Worm (Caenorhabditis elegans): ENCODE data around the gene cutc-1.

cutc-1 gene

DNA sequence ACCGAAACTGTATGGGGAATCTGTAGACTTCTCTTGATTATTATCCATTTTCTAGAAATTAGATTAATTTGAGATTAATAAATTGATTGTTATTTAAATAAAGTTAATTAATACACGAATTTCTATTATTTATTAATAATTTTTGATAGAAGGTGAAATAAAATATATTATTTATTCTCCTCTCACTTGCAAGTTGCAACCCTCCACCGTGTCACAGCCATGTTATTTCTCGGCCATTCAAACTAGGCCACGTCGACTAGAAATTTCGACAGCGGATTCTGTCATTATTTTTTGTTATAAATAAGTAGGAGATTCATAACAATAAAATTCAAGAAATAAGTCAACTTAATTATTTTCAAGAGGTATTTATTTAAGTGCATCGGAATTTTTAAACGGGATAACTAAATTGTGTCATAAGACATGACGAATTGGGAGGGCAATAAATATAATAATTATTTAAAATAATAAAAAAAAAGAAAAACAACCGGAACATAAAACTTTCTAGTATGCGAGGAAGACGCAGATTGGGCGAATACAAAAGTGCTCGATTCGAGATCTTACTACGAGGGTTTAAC, 40.2 kb upstream of the cutc-1 start, which contains the start of gene ufbp-1 (continued):
- TF ChIP-seq snpc-3.4 (tag; optimal IDR thresholded peaks at IDR 0.05) (peak; percentile 53), B0035.1 (tag; optimal IDR thresholded peaks at IDR 0.05) (no peak), ekl-4 (GFP tag; IDR thresholded peaks at IDR 0.05) (peak; percentile 88), ztf-22 (GFP tag; optimal IDR thresholded peaks at IDR 0.05) (peak; percentile 59), hmg-1.2 (GFP tag; IDR thresholded peaks at IDR 0.05) (peak; percentile 46), ceh-58 (GFP tag; IDR thresholded peaks at IDR 0.05) (0 out of 2 replicates have a peak, but pooled peaks have one; percentile 23), Y67H2A.10 (GFP tag; conservative IDR thresholded peaks at IDR 0.05) (no peak), ztf-25 (GFP tag; IDR thresholded peaks at IDR 0.05) (no peak), tbp1 (GFP tag; optimal IDR thresholded peaks at IDR 0.05) (peak; percentile 70), F10E7.11 (tag; optimal IDR thresholded peaks at IDR 0.05) (peak; percentile 83), unc-130 (GFP tag; optimal IDR thresholded peaks at IDR 0.05) (peak; percentile 63), cebp-1 (GFP tag; IDR thresholded peaks at IDR 0.05) (peak; percentile 53), cebp-1 (tag; optimal IDR thresholded peaks at IDR 0.05) (peak; percentile 88), F55B11.4 (tag; optimal IDR thresholded peaks at IDR 0.05; ENCODE audit: borderline replicate concordance, insufficient read depth) (no peak), hlh-12 (tag; optimal IDR thresholded peaks at IDR 0.05) (no peak), lin-54 (GFP tag; optimal IDR thresholded peaks at IDR 0.05) (peak; percentile 88), hrde-1 (tag; optimal IDR thresholded peaks at IDR 0.05; ENCODE audit: borderline replicate concordance) (no peak), dpff-1 (tag; optimal IDR thresholded peaks at IDR 0.05) (peak; percentile 99), mel-28 (tag; optimal IDR thresholded peaks at IDR 0.05; ENCODE audit: borderline replicate concordance) (no peak), Y56A3A.18 (GFP tag; IDR thresholded peaks at IDR 0.05) (peak; percentile 91), C06A6.2 (GFP tag; conservative IDR thresholded peaks at IDR 0.05) (0 out of 2 replicates have a peak, but pooled peaks have one; percentile 14), nhr-80 (tag; optimal IDR thresholded peaks at IDR 0.05) (peak; percentile 44), ceh-100 (GFP tag; IDR thresholded peaks at IDR 0.05) (peak; percentile 22; the same call in 1 of the 2 replicates), nfya-2 (GFP tag; IDR thresholded peaks at IDR 0.05) (0 out of 2 replicates have a peak, but pooled peaks have one; percentile 57), nfyb-1 (GFP tag; IDR thresholded peaks at IDR 0.05) (peak; percentile 93), him-1 (tag; optimal IDR thresholded peaks at IDR 0.05) (peak; percentile 33), lag-1 (GFP tag; IDR thresholded peaks at IDR 0.05) (0 out of 2 replicates have a peak, but pooled peaks have one; percentile 8), madf-10 (tag; optimal IDR thresholded peaks at IDR 0.05) (peak; percentile 57), egl-18 (GFP tag; IDR thresholded peaks at IDR 0.05) (0 out of 2 replicates have a peak, but pooled peaks have one; percentile 38), F37B4.10 (GFP tag; IDR thresholded peaks at IDR 0.05) (no peak), atf-7 (tag; optimal IDR thresholded peaks at IDR 0.05) (peak; percentile 91), ceh-27 (GFP tag; optimal IDR thresholded peaks at IDR 0.05) (peak; percentile 67), attf-5 (GFP tag; optimal IDR thresholded peaks at IDR 0.05) (peak; percentile 86), gei-17 (GFP tag; optimal IDR thresholded peaks at IDR 0.05) (peak; percentile 83), die-1 (tag; optimal IDR thresholded peaks at IDR 0.05) (no peak), F57A8.1 (GFP tag; optimal IDR thresholded peaks at IDR 0.05) (no peak), B0261.1 (tag; optimal IDR thresholded peaks at IDR 0.05) (peak; percentile 34), T07F8.4 (tag; optimal IDR thresholded peaks at IDR 0.05) (peak; percentile 58), lin-35 (GFP tag; optimal IDR thresholded peaks at IDR 0.05) (peak in 1 of 3 experiments; percentile 61), F52B5.7 (tag; optimal IDR thresholded peaks at IDR 0.05) (peak; percentile 82), ztf-6 (GFP tag; IDR thresholded peaks at IDR 0.05) (no peak), ama-1 (optimal IDR thresholded peaks at IDR 0.05) (peak; percentile 87), ama-1 (GFP tag; optimal IDR thresholded peaks at IDR 0.05) (peak; percentile 72 to 82), zfh-2 (GFP tag; conservative IDR thresholded peaks at IDR 0.05) (no peak), ceh-91 (GFP tag; IDR thresholded peaks at IDR 0.05) (no peak), K11D2.4 (GFP tag; IDR thresholded peaks at IDR 0.05) (no peak), egrh-3 (GFP tag; IDR thresholded peaks at IDR 0.05) (no peak)

Data from whole organism, young adult.